Worm (Caenorhabditis elegans) whole organism, L2 larva: ENCODE measurements around the gene W09D10.4.

Experiments used
- R02D3.7 ChIP-seq: fragments of 150-350 bp; optimal IDR thresholded peaks from 2 replicates; lab custom pipeline; 2014; ENCODE audit warnings: missing biosample characterization, missing genetic modification characterization
- ama-1 ChIP-seq: fragments of 150-350 bp; optimal IDR thresholded peaks from 2 replicates; lab custom pipeline; 2018; ENCODE audit warnings: inconsistent platforms
- ceh-82 ChIP-seq: fragments of 150-350 bp; optimal IDR thresholded peaks from 2 replicates; lab custom pipeline; 2014; ENCODE audit warnings: missing biosample characterization, missing genetic modification characterization
- fos-1 ChIP-seq: fragments of 150-350 bp; optimal IDR thresholded peaks from 2 replicates; lab custom pipeline; 2014; ENCODE audit warnings: missing biosample characterization, missing genetic modification characterization
- lin-39 ChIP-seq: fragments of 150-350 bp; optimal IDR thresholded peaks from 2 replicates; lab custom pipeline; 2014; ENCODE audit warnings: missing biosample characterization, missing genetic modification reagents, missing genetic modification characterization
- nhr-237 ChIP-seq: fragments of 150-350 bp; optimal IDR thresholded peaks from 2 replicates; lab custom pipeline; 2014; ENCODE audit warnings: missing biosample characterization, missing genetic modification characterization
- nhr-25 ChIP-seq: fragments of 150-350 bp; sonication (generic microtip); optimal IDR thresholded peaks from 3 replicates; lab custom pipeline; 2014; ENCODE audit warnings: missing biosample characterization, missing genetic modification characterization
- sem-4 ChIP-seq: fragments of 150-350 bp; optimal IDR thresholded peaks from 2 replicates; lab custom pipeline; 2014; ENCODE audit warnings: missing biosample characterization, missing genetic modification reagents, missing genetic modification characterization
- unc-62 ChIP-seq: fragments of 150-350 bp; optimal IDR thresholded peaks from 2 replicates; lab custom pipeline; 2014; ENCODE audit warnings: missing biosample characterization, missing genetic modification reagents, missing genetic modification characterization
- zag-1 ChIP-seq: fragments of 150-350 bp; optimal IDR thresholded peaks from 2 replicates; lab custom pipeline; 2014; ENCODE audit warnings: missing biosample characterization, missing genetic modification characterization

DNA sequence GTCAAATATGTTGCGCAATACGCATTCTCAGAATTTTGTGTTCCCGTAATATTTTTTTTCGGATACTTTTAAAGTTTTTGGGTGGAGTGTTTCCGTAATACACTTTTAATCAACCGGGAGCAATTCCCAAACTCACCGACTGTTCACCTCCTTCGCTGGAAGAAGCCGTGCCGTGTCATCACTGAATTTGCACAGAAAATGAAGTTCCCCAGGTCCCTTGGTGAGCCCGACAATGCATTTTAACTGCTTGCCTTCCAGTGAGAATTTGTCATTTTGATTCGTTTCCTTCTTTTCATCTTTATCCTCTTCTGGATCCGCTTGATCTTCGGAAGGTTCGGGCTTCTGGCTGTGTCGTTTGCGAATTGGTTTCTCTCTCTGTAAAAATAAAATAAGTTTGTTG lies 38.4 kb upstream of the W09D10.4 start:
- TF ChIP-seq nhr-237 (tag; lab: Kevin White, UChicago) (no peak), zag-1 (tag; lab: Kevin White, UChicago) (no peak), sem-4 (no peak), unc-62 (no peak), fos-1 (tag; lab: Kevin White, UChicago) (no peak), nhr-25 (no peak), lin-39 (tag; lab: Kevin White, UChicago) (no peak), ceh-82 (tag; lab: Kevin White, UChicago) (no peak), R02D3.7 (tag; lab: Kevin White, UChicago) (no peak), ama-1 (lab: Kevin White, UChicago) (no peak)
